Worm (Caenorhabditis elegans) whole organism, midembryonic: ENCODE data around the gene F59E12.17.

ENCODE experiments used
- T22C8.4 ChIP-seq: fragments of 200-800 bp; sonication (Bioruptor generic); IDR thresholded peaks from 2 replicates; pipeline ENCODE4 v1.3.6; 2022; ENCODE audit warnings: missing genetic modification characterization, missing compliant biosample characterization
- cog-1 ChIP-seq: sonication (generic microtip); optimal IDR thresholded peaks from 2 replicates; lab custom pipeline; 2016; ENCODE audit warnings: missing genetic modification characterization, missing compliant biosample characterization
- flt-1 ChIP-seq: fragments of 200-800 bp; sonication (Bioruptor generic); IDR thresholded peaks from 2 replicates; pipeline ENCODE4 v1.3.6; 2022; ENCODE audit warnings: missing genetic modification characterization, missing compliant biosample characterization
- klf-2 ChIP-seq: fragments of 200-800 bp; sonication (Bioruptor generic); conservative IDR thresholded peaks from 2 replicates; pipeline ENCODE4 v1.3.6; 2022; ENCODE audit warnings: missing genetic modification reagents, missing genetic modification characterization, missing compliant biosample characterization
- med-1 ChIP-seq: sonication (generic microtip); optimal IDR thresholded peaks from 2 replicates; lab custom pipeline; 2017; ENCODE audit warnings: missing genetic modification characterization, mild to moderate bottlenecking, missing compliant biosample characterization, antibody characterized with exemption, missing genetic modification reagents; ENCODE audit not compliant: insufficient read depth
- ref-1 ChIP-seq: fragments of 200-800 bp; sonication (Bioruptor generic); conservative IDR thresholded peaks from 2 replicates; pipeline ENCODE4 v1.3.6; 2022; ENCODE audit warnings: missing genetic modification reagents, missing genetic modification characterization, missing compliant biosample characterization
- ztf-23 ChIP-seq: fragments of 200-800 bp; sonication (Bioruptor generic); IDR thresholded peaks from 2 replicates; pipeline ENCODE4 v1.3.6; 2022; ENCODE audit warnings: missing genetic modification reagents, missing genetic modification characterization, missing compliant biosample characterization
- ztf-29 ChIP-seq: fragments of 200-800 bp; sonication (Bioruptor generic); IDR thresholded peaks from 2 replicates; pipeline ENCODE4 v1.3.6; 2022; ENCODE audit warnings: missing genetic modification reagents, missing genetic modification characterization, missing compliant biosample characterization

- TF ChIP-seq T22C8.4 (GFP tag; lab: Robert Waterston, UW) = no peak
- TF ChIP-seq ztf-23 (GFP tag; lab: Robert Waterston, UW) = no peak
- TF ChIP-seq cog-1 (tag; lab: Kevin White, UChicago) = no peak
- no peak for TF ChIP-seq flt-1 (GFP tag; lab: Robert Waterston, UW)
- no peak for TF ChIP-seq klf-2 (GFP tag; lab: Robert Waterston, UW)
- no peak for TF ChIP-seq ztf-29
- TF ChIP-seq ref-1 = no peak
- TF ChIP-seq med-1 (GFP tag; lab: Kevin White, UChicago) = no peak
Observed at ce11 chrII:5698254-5698653, 49.0 kb upstream of the F59E12.17 start.
